Worm (Caenorhabditis elegans): Measurements from ENCODE around the gene wrt-7.

- TF ChIP-seq ceh-39 (tag; optimal IDR thresholded peaks at IDR 0.05): no peak
- TF ChIP-seq unc-62 (GFP tag; optimal IDR thresholded peaks at IDR 0.05): no peak
- TF ChIP-seq nhr-12 (tag; optimal IDR thresholded peaks at IDR 0.05): no peak
- no peak for TF ChIP-seq unc-39 (tag; optimal IDR thresholded peaks at IDR 0.05)
- TF ChIP-seq ztf-11 (tag; optimal IDR thresholded peaks at IDR 0.05): no peak
- TF ChIP-seq nhr-237 (tag; optimal IDR thresholded peaks at IDR 0.05): no peak
Observed at ce11 chrV:15379817-15380216, 42.5 kb upstream of the wrt-7 start, which contains the start of gene srh-251.

All from whole organism, mixed stage, embryonic.